Worm (Caenorhabditis elegans): ENCODE data around the gene Y39A1A.3.

The Y39A1A.3 gene

ce11 chrIII:10577782-10578181, 18.5 kb downstream of the Y39A1A.3 start:
- TF ChIP-seq alr-1 (tag; optimal IDR thresholded peaks at IDR 0.05) (no peak), crh-2 (tag; optimal IDR thresholded peaks at IDR 0.05) (no peak), nhr-21 (tag; optimal IDR thresholded peaks at IDR 0.05) (no peak), lsy-2 (tag; optimal IDR thresholded peaks at IDR 0.05) (peak in 1 of 2 experiments; percentile 23)

- TF ChIP-seq nhr-21 (tag; optimal IDR thresholded peaks at IDR 0.05) (no peak), Y55F3AM.14 (GFP tag; optimal IDR thresholded peaks at IDR 0.05) (no peak), aly-2 (tag; optimal IDR thresholded peaks at IDR 0.05) (no peak), nhr-11 (tag; optimal IDR thresholded peaks at IDR 0.05) (no peak), fos-1 (tag; optimal IDR thresholded peaks at IDR 0.05) (no peak), mab-5 (tag; optimal IDR thresholded peaks at IDR 0.05) (no peak), lsy-2 (tag; optimal IDR thresholded peaks at IDR 0.05) (no peak), nhr-12 (tag; optimal IDR thresholded peaks at IDR 0.05) (no peak), unc-39 (tag; optimal IDR thresholded peaks at IDR 0.05) (no peak), blmp-1 (tag; optimal IDR thresholded peaks at IDR 0.05; ENCODE audit: insufficient read depth) (no peak), R02D3.7 (tag; optimal IDR thresholded peaks at IDR 0.05) (no peak), ceh-82 (tag; optimal IDR thresholded peaks at IDR 0.05) (no peak)
Observed at ce11 chrIII:10575320-10575719, 21.0 kb downstream of the Y39A1A.3 start, which contains the start of gene Y45F3A.4. TSS of gene Y45F3A.4 (minus strand) at chrIII:10575420.

DNA sequence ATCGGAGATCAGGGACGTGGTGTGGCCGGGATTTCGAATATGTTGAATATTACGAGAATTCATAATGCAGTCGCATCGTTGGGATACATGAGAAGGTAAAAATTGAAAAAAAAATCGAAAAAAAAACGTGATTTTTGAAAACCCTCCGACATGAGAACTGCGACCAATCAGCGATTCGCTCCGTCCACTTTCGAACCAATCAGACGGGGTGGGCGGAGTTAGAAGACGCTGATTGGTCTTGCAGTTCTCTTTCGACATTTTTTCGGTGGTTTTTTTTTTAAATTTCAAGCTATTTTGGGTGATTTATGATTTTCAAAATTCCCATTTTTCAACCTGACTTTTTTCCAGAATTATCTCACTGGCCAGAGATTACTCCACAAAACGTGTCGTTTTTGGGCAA, 27.0 kb downstream of the Y39A1A.3 start:
- TF ChIP-seq sem-4 (tag; optimal IDR thresholded peaks at IDR 0.05) (no peak), R02D3.7 (tag; optimal IDR thresholded peaks at IDR 0.05) (no peak), ama-1 (optimal IDR thresholded peaks at IDR 0.05) (no peak), elt-3 (tag; optimal IDR thresholded peaks at IDR 0.05) (no peak), elt-1 (tag; optimal IDR thresholded peaks at IDR 0.05) (no peak), F13H6.1 (tag; optimal IDR thresholded peaks at IDR 0.05) (no peak), sma-3 (GFP tag; optimal IDR thresholded peaks at IDR 0.05) (no peak), snpc-4 (tag; optimal IDR thresholded peaks at IDR 0.05) (no peak), crh-2 (tag; optimal IDR thresholded peaks at IDR 0.05) (no peak), nhr-10 (tag; optimal IDR thresholded peaks at IDR 0.05) (no peak), C34F6.9 (tag; optimal IDR thresholded peaks at IDR 0.05) (no peak), fos-1 (tag; optimal IDR thresholded peaks at IDR 0.05) (no peak)

DNA sequence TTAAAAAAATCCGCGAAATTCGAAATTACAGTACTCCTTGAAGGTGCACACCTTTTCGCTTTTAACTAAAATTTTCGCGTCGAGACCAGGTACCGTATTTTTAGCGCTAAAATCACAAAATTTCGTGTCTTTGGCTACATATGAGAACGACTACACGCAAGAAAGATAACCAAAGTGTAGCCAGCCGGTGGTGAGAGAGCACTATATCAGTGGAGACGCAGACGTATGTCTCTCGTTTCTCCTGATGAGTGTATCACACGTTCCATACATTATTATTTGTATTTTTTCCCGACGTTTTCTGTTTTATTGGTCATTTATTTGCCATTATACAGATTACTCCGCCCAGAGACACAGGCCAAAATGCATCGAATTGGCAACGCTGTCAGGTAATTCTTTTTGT, 30.4 kb downstream of the Y39A1A.3 start, which contains the start of gene acdh-11:
TSS of gene acdh-11 (plus strand) at position 333 of the 400 bp plus-strand sequence.
- TF ChIP-seq nhr-12 (tag; optimal IDR thresholded peaks at IDR 0.05) (no peak), lsy-2 (tag; optimal IDR thresholded peaks at IDR 0.05) (peak in 1 of 2 experiments; percentile 35), nhr-77 (tag; optimal IDR thresholded peaks at IDR 0.05) (no peak), nhr-25 (tag; optimal IDR thresholded peaks at IDR 0.05) (no peak), fos-1 (tag; optimal IDR thresholded peaks at IDR 0.05) (peak; percentile 52), ceh-16 (tag; optimal IDR thresholded peaks at IDR 0.05) (no peak), dmd-4 (tag; optimal IDR thresholded peaks at IDR 0.05) (no peak), sma-3 (GFP tag; optimal IDR thresholded peaks at IDR 0.05) (peak; percentile 14), crh-2 (tag; optimal IDR thresholded peaks at IDR 0.05) (peak; percentile 51)

DNA sequence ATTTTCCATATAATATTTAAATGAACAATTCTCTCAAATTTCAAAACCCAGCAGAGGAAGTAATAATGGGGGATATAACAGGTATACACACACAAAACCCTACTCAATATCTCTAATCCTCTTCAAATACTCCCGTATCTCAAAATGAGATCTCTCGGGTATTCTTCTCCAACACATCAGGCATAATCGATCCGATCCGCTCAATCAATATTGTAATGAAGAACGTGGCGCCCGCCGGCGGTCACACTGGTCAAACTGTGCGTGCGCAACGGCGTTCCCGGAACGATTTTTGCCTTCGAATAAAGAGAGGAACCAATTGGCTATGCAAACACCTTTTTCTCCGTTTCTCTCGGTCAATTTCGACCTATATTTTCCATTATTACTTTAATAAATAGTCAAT, 33.7 kb downstream of the Y39A1A.3 start:
- peak; percentile 16 for TF ChIP-seq C34F6.9 (tag; optimal IDR thresholded peaks at IDR 0.05)
- no peak for TF ChIP-seq nhr-77 (tag; optimal IDR thresholded peaks at IDR 0.05)

ce11 chrIII:10561904-10562303, 34.4 kb downstream of the Y39A1A.3 start, which contains the start of gene Y45F3A.1:
TSS of gene Y45F3A.1 (minus strand) at chrIII:10561915.
- TF ChIP-seq nhr-11 (tag; optimal IDR thresholded peaks at IDR 0.05) (no peak), nhr-129 (tag; optimal IDR thresholded peaks at IDR 0.05) (no peak), nhr-6 (tag; optimal IDR thresholded peaks at IDR 0.05) (no peak), unc-62 (GFP tag; optimal IDR thresholded peaks at IDR 0.05) (no peak), blmp-1 (tag; optimal IDR thresholded peaks at IDR 0.05; ENCODE audit: insufficient read depth) (no peak), ztf-4 (tag; optimal IDR thresholded peaks at IDR 0.05) (no peak), lin-13 (GFP tag; optimal IDR thresholded peaks at IDR 0.05) (no peak), aly-2 (tag; optimal IDR thresholded peaks at IDR 0.05) (no peak), Y55F3AM.14 (GFP tag; optimal IDR thresholded peaks at IDR 0.05) (no peak), unc-55 (GFP tag; optimal IDR thresholded peaks at IDR 0.05) (no peak), mdl-1 (tag; optimal IDR thresholded peaks at IDR 0.05) (no peak), ztf-11 (tag; optimal IDR thresholded peaks at IDR 0.05) (no peak), ztf-1 (GFP tag; conservative IDR thresholded peaks at IDR 0.05) (no peak), sem-4 (tag; optimal IDR thresholded peaks at IDR 0.05) (no peak), ceh-16 (tag; optimal IDR thresholded peaks at IDR 0.05) (no peak), fos-1 (tag; optimal IDR thresholded peaks at IDR 0.05) (no peak), egl-27 (tag; optimal IDR thresholded peaks at IDR 0.05) (no peak), ama-1 (optimal IDR thresholded peaks at IDR 0.05) (no peak), elt-1 (tag; optimal IDR thresholded peaks at IDR 0.05) (no peak), mbf-1 (tag; optimal IDR thresholded peaks at IDR 0.05) (no peak)

Measured in whole organism, L2 larva.